Worm (Caenorhabditis elegans): ENCODE data around the gene rexd-1.

The rexd-1 gene

DNA sequence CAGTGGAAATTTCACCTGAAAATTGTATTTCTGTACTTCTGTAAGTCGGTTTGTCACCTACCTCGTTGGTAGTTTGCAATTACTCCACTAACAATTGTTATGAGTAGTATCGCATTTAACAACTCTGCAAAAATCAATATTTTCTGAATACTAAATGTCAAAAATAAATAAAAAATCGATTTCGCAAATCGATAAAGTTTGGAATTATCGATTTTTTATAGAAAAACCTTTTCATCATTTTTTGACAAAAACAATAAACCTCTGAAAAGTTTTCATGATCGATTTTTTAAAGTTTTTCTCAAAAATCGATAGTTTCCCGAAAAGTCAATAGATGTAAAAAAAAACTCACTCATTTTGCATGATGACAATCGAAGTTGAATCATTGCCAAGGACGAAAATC, 52.6 kb downstream of the rexd-1 start:
- TF ChIP-seq mab-9 (GFP tag; IDR thresholded peaks at IDR 0.05) = no peak
- no peak for TF ChIP-seq ceh-88 (GFP tag; IDR thresholded peaks at IDR 0.05)
- no peak for TF ChIP-seq ces-1 (GFP tag; optimal IDR thresholded peaks at IDR 0.05)
- TF ChIP-seq pax-3 (tag; optimal IDR thresholded peaks at IDR 0.05) = no peak
- no peak for TF ChIP-seq mdl-1 (tag; optimal IDR thresholded peaks at IDR 0.05)
- no peak for TF ChIP-seq alr-1 (tag; optimal IDR thresholded peaks at IDR 0.05; ENCODE audit: borderline replicate concordance)
- TF ChIP-seq hlh-17 (GFP tag; optimal IDR thresholded peaks at IDR 0.05; ENCODE audit: borderline replicate concordance) = no peak
- TF ChIP-seq unc-130 (tag; optimal IDR thresholded peaks at IDR 0.05) = no peak

ce11 chrIII:1887354-1887753, 53.0 kb downstream of the rexd-1 start, which contains the start of gene B0524.3:
Gene B0524.3, plus strand, starts transcription at chrIII:1887654.
- TF ChIP-seq grh-1 (GFP tag; IDR thresholded peaks at IDR 0.05) (no peak), ceh-88 (GFP tag; IDR thresholded peaks at IDR 0.05) (no peak), alr-1 (tag; optimal IDR thresholded peaks at IDR 0.05; ENCODE audit: borderline replicate concordance) (no peak), C04F5.9 (tag; optimal IDR thresholded peaks at IDR 0.05) (no peak), C16A3.4 (tag; optimal IDR thresholded peaks at IDR 0.05) (no peak), ceh-63 (GFP tag; optimal IDR thresholded peaks at IDR 0.05) (no peak)

- TF ChIP-seq C34B4.2 (tag; optimal IDR thresholded peaks at IDR 0.05) (no peak), nhr-85 (tag) (peak; percentile 50)
Observed at ce11 chrIII:1893405-1893804, 59.1 kb downstream of the rexd-1 start.

ce11 chrIII:1893851-1894250, 59.5 kb downstream of the rexd-1 start, which contains the start of the genes B0524.5 and B0524.2:
Gene B0524.5, minus strand, starts transcription at chrIII:1893890.
Gene B0524.2, plus strand, starts transcription at chrIII:1894057.
- TF ChIP-seq lir-3 (tag; optimal IDR thresholded peaks at IDR 0.05; ENCODE audit: poor library complexity) (no peak), nhr-47 (tag; optimal IDR thresholded peaks at IDR 0.05) (no peak), ztf-4 (tag; optimal IDR thresholded peaks at IDR 0.05) (no peak), zip-4 (GFP tag; optimal IDR thresholded peaks at IDR 0.05) (no peak), alr-1 (tag; optimal IDR thresholded peaks at IDR 0.05; ENCODE audit: borderline replicate concordance) (no peak)

Data from whole organism, L1 larva.